Fruit fly (Drosophila melanogaster) whole organism, prepupa: ENCODE data around the gene mTerf3.

Source experiments
- Blimp-1 ChIP-seq: fragments of 200-800 bp; sonication (Bioruptor generic); optimal IDR thresholded peaks from 3 replicates; lab custom pipeline; 2017; ENCODE audit warnings: missing biosample characterization, missing genetic modification characterization, mild to moderate bottlenecking, moderate library complexity, missing genetic modification reagents
- CG10631 ChIP-seq: fragments of 200-800 bp; sonication (Bioruptor generic); optimal IDR thresholded peaks from 2 replicates; lab custom pipeline; 2016; ENCODE audit warnings: missing biosample characterization, missing genetic modification characterization
- CG11294 ChIP-seq: fragments of 200-800 bp; sonication (Bioruptor generic); IDR thresholded peaks from 2 replicates; pipeline ENCODE4 v1.3.6; 2022; ENCODE audit warnings: missing biosample characterization, missing genetic modification characterization
- CG11762 ChIP-seq: fragments of 200-800 bp; sonication (Bioruptor generic); optimal IDR thresholded peaks from 3 replicates; lab custom pipeline; 2016; ENCODE audit warnings: missing biosample characterization, missing genetic modification characterization; ENCODE audit not compliant: insufficient read depth
- CG15336 ChIP-seq: fragments of 200-800 bp; sonication (Bioruptor generic); IDR thresholded peaks from 2 replicates; pipeline ENCODE4 v1.3.6; 2022; ENCODE audit warnings: missing biosample characterization, missing genetic modification characterization
- CG16779 ChIP-seq: fragments of 200-800 bp; sonication (Bioruptor generic); optimal IDR thresholded peaks from 3 replicates; lab custom pipeline; 2017; ENCODE audit warnings: missing biosample characterization, mild to moderate bottlenecking, missing genetic modification characterization
- CG3032 ChIP-seq: fragments of 200-800 bp; optimal IDR thresholded peaks from 2 replicates; lab custom pipeline; 2019; ENCODE audit warnings: missing biosample characterization, mild to moderate bottlenecking, missing genetic modification characterization, moderate library complexity
- CG31627 ChIP-seq: fragments of 200-800 bp; sonication (Bioruptor generic); optimal IDR thresholded peaks from 3 replicates; lab custom pipeline; 2016; ENCODE audit warnings: missing biosample characterization, missing genetic modification characterization
- CG32006 ChIP-seq: fragments of 200-800 bp; sonication (Bioruptor generic); optimal IDR thresholded peaks from 3 replicates; lab custom pipeline; 2017; ENCODE audit warnings: missing biosample characterization, mild to moderate bottlenecking, missing genetic modification characterization
- CG34406 ChIP-seq: fragments of 200-800 bp; sonication (Bioruptor generic); optimal IDR thresholded peaks from 3 replicates; lab custom pipeline; 2016; ENCODE audit warnings: missing biosample characterization, missing genetic modification characterization
- CG3919 ChIP-seq: fragments of 200-800 bp; sonication (Bioruptor generic); optimal IDR thresholded peaks from 3 replicates; lab custom pipeline; 2016; ENCODE audit warnings: missing biosample characterization, missing genetic modification characterization
- CG4318 ChIP-seq: fragments of 200-800 bp; sonication (Bioruptor generic); optimal IDR thresholded peaks from 3 replicates; lab custom pipeline; 2017; ENCODE audit warnings: missing biosample characterization, mild to moderate bottlenecking, missing genetic modification characterization
- CG6276 ChIP-seq: fragments of 200-800 bp; sonication (Bioruptor generic); optimal IDR thresholded peaks from 2 replicates; lab custom pipeline; 2017; ENCODE audit warnings: missing biosample characterization, mild to moderate bottlenecking, missing genetic modification characterization
- CG6792 ChIP-seq: fragments of 200-800 bp; sonication (Bioruptor generic); optimal IDR thresholded peaks from 3 replicates; lab custom pipeline; 2016; ENCODE audit warnings: missing biosample characterization, missing genetic modification characterization
- CG6854 ChIP-seq: fragments of 200-800 bp; sonication (Bioruptor generic); optimal IDR thresholded peaks from 2 replicates; lab custom pipeline; 2017; ENCODE audit warnings: missing biosample characterization, mild to moderate bottlenecking, missing genetic modification characterization
- CG8119 ChIP-seq: fragments of 200-800 bp; sonication (Bioruptor generic); IDR thresholded peaks from 3 replicates; pipeline ENCODE4 v1.3.6; 2022; ENCODE audit warnings: missing biosample characterization, missing genetic modification characterization
- CG8319 ChIP-seq: fragments of 200-800 bp; sonication (Bioruptor generic); optimal IDR thresholded peaks from 3 replicates; lab custom pipeline; 2016; ENCODE audit warnings: missing biosample characterization, missing genetic modification characterization
- Eip78C ChIP-seq: fragments of 200-800 bp; sonication (Bioruptor generic); peaks from one replicate; lab custom pipeline; 2016; ENCODE audit warnings: missing biosample characterization, missing genetic modification characterization
- Eip93F ChIP-seq: fragments of 200-800 bp; sonication (Bioruptor generic); optimal IDR thresholded peaks from 2 replicates; lab custom pipeline; 2016; ENCODE audit warnings: missing biosample characterization, mild to moderate bottlenecking, missing genetic modification characterization
- Ets21C ChIP-seq: fragments of 200-800 bp; sonication (Bioruptor generic); optimal IDR thresholded peaks from 3 replicates; lab custom pipeline; 2016; ENCODE audit warnings: missing biosample characterization, missing genetic modification characterization
- Ets96B ChIP-seq: fragments of 200-800 bp; optimal IDR thresholded peaks from 2 replicates; lab custom pipeline; 2019; ENCODE audit warnings: missing biosample characterization, mild to moderate bottlenecking, missing genetic modification characterization, moderate library complexity
- Gug ChIP-seq: fragments of 200-800 bp; sonication (Bioruptor generic); IDR thresholded peaks from 2 replicates; pipeline ENCODE4 v1.3.6; 2022; ENCODE audit warnings: missing biosample characterization, missing genetic modification characterization
- Hr38 ChIP-seq: sonication (Bioruptor generic); optimal IDR thresholded peaks from 2 replicates; lab custom pipeline; 2016; ENCODE audit warnings: missing biosample characterization, missing genetic modification characterization
- Hr39 ChIP-seq: fragments of 200-800 bp; sonication (Bioruptor generic); optimal IDR thresholded peaks from 2 replicates; lab custom pipeline; 2016; ENCODE audit warnings: missing biosample characterization, missing genetic modification characterization
- Hr4 ChIP-seq: fragments of 200-800 bp; sonication (Bioruptor generic); optimal IDR thresholded peaks from 3 replicates; lab custom pipeline; 2016; ENCODE audit warnings: missing biosample characterization, missing genetic modification characterization
- Met ChIP-seq: fragments of 200-800 bp; sonication (Bioruptor generic); optimal IDR thresholded peaks from 3 replicates; lab custom pipeline; 2016; ENCODE audit warnings: missing biosample characterization, missing genetic modification characterization
- OdsH ChIP-seq: fragments of 200-800 bp; sonication (Bioruptor generic); optimal IDR thresholded peaks from 3 replicates; lab custom pipeline; 2016; ENCODE audit warnings: missing biosample characterization, missing genetic modification characterization
- Smox ChIP-seq: fragments of 200-800 bp; sonication (Bioruptor generic); optimal IDR thresholded peaks from 3 replicates; lab custom pipeline; 2016; ENCODE audit warnings: missing biosample characterization, missing genetic modification characterization
- Sox102F ChIP-seq: fragments of 200-800 bp; sonication (Bioruptor generic); optimal IDR thresholded peaks from 2 replicates; lab custom pipeline; 2016; ENCODE audit warnings: missing biosample characterization, mild to moderate bottlenecking, missing genetic modification characterization
- achi ChIP-seq: fragments of 200-800 bp; sonication (Bioruptor generic); optimal IDR thresholded peaks from 3 replicates; lab custom pipeline; 2016; ENCODE audit warnings: missing biosample characterization, missing genetic modification characterization
- acj6 ChIP-seq: fragments of 200-800 bp; sonication (Bioruptor generic); optimal IDR thresholded peaks from 3 replicates; lab custom pipeline; 2016; ENCODE audit warnings: missing biosample characterization, missing genetic modification characterization
- cyc ChIP-seq: fragments of 200-800 bp; sonication (Bioruptor generic); optimal IDR thresholded peaks from 3 replicates; lab custom pipeline; 2016; ENCODE audit warnings: missing biosample characterization, missing genetic modification characterization
- dac ChIP-seq: fragments of 200-800 bp; sonication (Bioruptor generic); optimal IDR thresholded peaks from 2 replicates; lab custom pipeline; 2017; ENCODE audit warnings: missing biosample characterization, mild to moderate bottlenecking, missing genetic modification characterization
- dsx ChIP-seq: fragments of 200-800 bp; optimal IDR thresholded peaks from 3 replicates; lab custom pipeline; 2019; ENCODE audit warnings: missing biosample characterization, mild to moderate bottlenecking, missing genetic modification characterization, moderate library complexity; ENCODE audit not compliant: poor library complexity, severe bottlenecking
- eg ChIP-seq: fragments of 200-800 bp; sonication (Bioruptor generic); IDR thresholded peaks from 3 replicates; pipeline ENCODE4 v1.3.6; 2022; ENCODE audit warnings: missing biosample characterization, missing genetic modification characterization
- esn ChIP-seq: fragments of 200-800 bp; sonication (Bioruptor generic); optimal IDR thresholded peaks from 2 replicates; lab custom pipeline; 2016; ENCODE audit warnings: missing biosample characterization, mild to moderate bottlenecking, missing genetic modification characterization, moderate library complexity
- fd59A ChIP-seq: fragments of 200-800 bp; sonication (Bioruptor generic); optimal IDR thresholded peaks from 2 replicates; lab custom pipeline; 2017; ENCODE audit warnings: missing biosample characterization, mild to moderate bottlenecking, missing genetic modification characterization, missing genetic modification reagents
- fd85E ChIP-seq: fragments of 200-800 bp; sonication (Bioruptor generic); optimal IDR thresholded peaks from 3 replicates; lab custom pipeline; 2016; ENCODE audit warnings: missing biosample characterization, missing genetic modification characterization
- lz ChIP-seq: fragments of 200-800 bp; sonication (Bioruptor generic); optimal IDR thresholded peaks from 3 replicates; lab custom pipeline; 2016; ENCODE audit warnings: missing biosample characterization, missing genetic modification characterization
- net ChIP-seq: fragments of 200-800 bp; sonication (Bioruptor generic); optimal IDR thresholded peaks from 3 replicates; lab custom pipeline; 2016; ENCODE audit warnings: missing biosample characterization, missing genetic modification characterization
- pdm3 ChIP-seq: fragments of 200-800 bp; sonication (Bioruptor generic); optimal IDR thresholded peaks from 3 replicates; lab custom pipeline; 2016; ENCODE audit warnings: missing biosample characterization, missing genetic modification characterization
- salr ChIP-seq, 2 experiments: fragments of 200-800 bp; sonication (Bioruptor generic); optimal IDR thresholded peaks; 3 replicates each; lab custom pipeline; 2016 to 2018; ENCODE audit warnings: missing biosample characterization in 2 of 2, missing genetic modification characterization in 2 of 2, mild to moderate bottlenecking in 1 of 2
- spab ChIP-seq: fragments of 200-800 bp; sonication (Bioruptor generic); optimal IDR thresholded peaks from 2 replicates; lab custom pipeline; 2017; ENCODE audit warnings: missing biosample characterization, mild to moderate bottlenecking, missing genetic modification characterization, missing genetic modification reagents
- ss ChIP-seq, 2 experiments: fragments of 200-800 bp; sonication (Bioruptor generic); optimal IDR thresholded peaks; 2 replicates in 1 of 2; 3 replicates in 1 of 2; lab custom pipeline; 2017 to 2018; ENCODE audit warnings: mild to moderate bottlenecking in 2 of 2, missing biosample characterization in 2 of 2, missing genetic modification characterization in 2 of 2, moderate library complexity in 1 of 2
- svp ChIP-seq: fragments of 200-800 bp; sonication (Bioruptor generic); peaks from one replicate; lab custom pipeline; 2016; ENCODE audit warnings: missing biosample characterization, missing genetic modification characterization
- topi ChIP-seq: fragments of 200-800 bp; sonication (Bioruptor generic); optimal IDR thresholded peaks from 3 replicates; lab custom pipeline; 2016; ENCODE audit warnings: missing biosample characterization, missing genetic modification characterization
- vri ChIP-seq: fragments of 200-800 bp; sonication (Bioruptor generic); optimal IDR thresholded peaks from 3 replicates; lab custom pipeline; 2016; ENCODE audit warnings: missing biosample characterization, mild to moderate bottlenecking, missing genetic modification characterization

mTerf3 gene

dm6 chr3L:20494262-20494601, 26.3 kb downstream of the mTerf3 start:
- no peak for TF ChIP-seq CG8119 (GFP tag; lab: Robert Waterston, UW)
- peak; percentile 8 for TF ChIP-seq Met (GFP tag; lab: Kevin White, UChicago)
- TF ChIP-seq CG6276 (GFP tag; lab: Kevin White, UChicago) = no peak
- peak; percentile 1 for TF ChIP-seq achi (GFP tag; lab: Kevin White, UChicago)
- no peak for TF ChIP-seq Hr38 (GFP tag; lab: Kevin White, UChicago)
- TF ChIP-seq CG16779 (tag; lab: Kevin White, UChicago) = no peak
- TF ChIP-seq CG31627 = no peak
- TF ChIP-seq CG15336 (GFP tag; lab: Robert Waterston, UW) = peak; percentile 25; the same call in 1 of the 2 replicates
- peak; percentile 13 for TF ChIP-seq lz (GFP tag; lab: Kevin White, UChicago)
- peak; percentile 28 for TF ChIP-seq OdsH (GFP tag; lab: Kevin White, UChicago)
- peak; percentile 50 for TF ChIP-seq CG32006 (GFP tag; lab: Kevin White, UChicago)
- TF ChIP-seq dac (GFP tag; lab: Kevin White, UChicago) = no peak
- peak; percentile 55 for TF ChIP-seq Hr4 (GFP tag; lab: Kevin White, UChicago)
- peak; percentile 9 for TF ChIP-seq Ets96B
- TF ChIP-seq Eip78C (GFP tag; lab: Kevin White, UChicago) = peak; percentile 52
- TF ChIP-seq svp = peak; percentile 46

DNA sequence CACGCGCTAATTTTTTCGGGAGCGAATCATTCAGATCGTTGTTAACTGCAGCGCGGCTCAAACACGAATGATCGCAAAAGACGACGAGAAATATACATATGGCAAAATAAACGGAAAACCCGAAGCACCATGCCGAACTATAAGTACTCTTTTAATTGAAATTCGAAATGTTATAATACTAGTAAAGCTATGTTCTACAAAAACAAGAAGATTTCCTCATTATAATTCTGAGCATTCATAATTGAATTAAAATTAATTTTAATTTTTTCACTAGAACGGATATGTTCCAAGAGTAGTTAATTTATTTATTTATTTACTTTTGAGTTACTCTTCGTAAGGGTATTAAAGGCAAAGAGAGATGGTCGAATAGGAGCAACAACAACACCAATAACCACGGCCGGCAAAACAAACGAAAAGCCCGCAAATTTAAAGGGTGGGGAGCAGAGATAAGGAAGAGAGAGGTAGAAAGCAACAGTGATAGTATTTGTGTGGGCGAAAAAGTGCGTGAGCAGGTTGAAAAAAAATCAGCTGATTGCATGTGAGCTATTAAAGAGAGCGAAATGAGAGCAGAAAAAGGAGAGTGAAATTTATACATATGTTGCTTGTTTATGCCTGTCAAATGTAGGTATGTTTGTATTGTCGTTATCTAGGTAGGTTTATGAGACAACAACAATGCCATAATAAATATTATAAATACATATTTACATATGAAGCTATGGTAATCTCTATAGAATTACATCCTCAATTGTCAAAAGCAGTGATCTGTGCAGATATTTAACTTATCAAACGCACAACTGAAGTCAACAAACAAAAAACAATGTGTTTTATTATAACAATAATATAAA, 26.9 kb downstream of the mTerf3 start:
- peak; percentile 92 for TF ChIP-seq Smox (GFP tag; lab: Kevin White, UChicago)
- peak; percentile 79 for TF ChIP-seq Hr39 (GFP tag; lab: Kevin White, UChicago)
- peak; percentile 75 for TF ChIP-seq Blimp-1 (GFP tag; lab: Kevin White, UChicago)
- TF ChIP-seq Eip78C (GFP tag; lab: Kevin White, UChicago) = peak; percentile 99
- peak; percentile 97 for TF ChIP-seq CG15336 (GFP tag; lab: Robert Waterston, UW)
- peak; percentile 86 for TF ChIP-seq CG3032 (tag; lab: Kevin White, UChicago)
- peak; percentile 89 for TF ChIP-seq pdm3 (GFP tag; lab: Kevin White, UChicago)
- peak; percentile 97 for TF ChIP-seq svp
- peak; percentile 85 for TF ChIP-seq CG31627
- peak; percentile 86 for TF ChIP-seq vri
- TF ChIP-seq Ets21C (GFP tag; lab: Kevin White, UChicago) = peak; percentile 80
- TF ChIP-seq CG11294 = peak; percentile 60
- TF ChIP-seq CG34406 (GFP tag; lab: Kevin White, UChicago) = peak; percentile 95
- peak; percentile 74 for TF ChIP-seq CG8319 (GFP tag; lab: Kevin White, UChicago)
- TF ChIP-seq lz (GFP tag; lab: Kevin White, UChicago) = peak; percentile 90
- peak; percentile 79 for TF ChIP-seq CG11762 (GFP tag; lab: Kevin White, UChicago)
- TF ChIP-seq CG4318 (GFP tag; lab: Kevin White, UChicago) = peak; percentile 68
- peak; percentile 84 for TF ChIP-seq CG6854 (GFP tag; lab: Kevin White, UChicago)
- TF ChIP-seq CG10631 (GFP tag; lab: Kevin White, UChicago) = peak; percentile 82
- peak; percentile 91 for TF ChIP-seq CG3919 (GFP tag; lab: Kevin White, UChicago)
- TF ChIP-seq Sox102F (GFP tag; lab: Kevin White, UChicago) = peak; percentile 92
- peak; percentile 96 for TF ChIP-seq esn (GFP tag; lab: Kevin White, UChicago)
- peak; percentile 95 for TF ChIP-seq topi (GFP tag; lab: Kevin White, UChicago)
- TF ChIP-seq dsx = peak; percentile 87
- TF ChIP-seq cyc (GFP tag; lab: Kevin White, UChicago) = peak; percentile 88
- no peak for TF ChIP-seq Hr38 (GFP tag; lab: Kevin White, UChicago)
- TF ChIP-seq CG8119 (GFP tag; lab: Robert Waterston, UW) = peak; percentile 95
- peak; percentile 90 for TF ChIP-seq acj6 (GFP tag; lab: Kevin White, UChicago)
- TF ChIP-seq CG6792 (GFP tag; lab: Kevin White, UChicago) = peak; percentile 93
- TF ChIP-seq Gug (GFP tag; lab: Robert Waterston, UW) = peak; percentile 74
- TF ChIP-seq eg (GFP tag; lab: Robert Waterston, UW) = peak; percentile 92
- peak; percentile 78 for TF ChIP-seq spab (GFP tag; lab: Kevin White, UChicago)
- TF ChIP-seq Met (GFP tag; lab: Kevin White, UChicago) = peak; percentile 94
- peak; percentile 93 for TF ChIP-seq net
- peak; percentile 75 to 88 for TF ChIP-seq ss (GFP tag; optimal IDR thresholded peaks at IDR 0.05; lab: Kevin White, UChicago)
- TF ChIP-seq salr (GFP tag; optimal IDR thresholded peaks at IDR 0.05; lab: Kevin White, UChicago) = peak; percentile 23 to 88
- TF ChIP-seq fd85E (GFP tag; lab: Kevin White, UChicago) = peak; percentile 41
- peak; percentile 61 for TF ChIP-seq Eip93F (GFP tag; lab: Kevin White, UChicago)
- peak; percentile 47 for TF ChIP-seq dac (GFP tag; lab: Kevin White, UChicago)
- TF ChIP-seq fd59A = peak; percentile 66
